Worm (Caenorhabditis elegans): ENCODE results near the gene C06B8.7.

DNA sequence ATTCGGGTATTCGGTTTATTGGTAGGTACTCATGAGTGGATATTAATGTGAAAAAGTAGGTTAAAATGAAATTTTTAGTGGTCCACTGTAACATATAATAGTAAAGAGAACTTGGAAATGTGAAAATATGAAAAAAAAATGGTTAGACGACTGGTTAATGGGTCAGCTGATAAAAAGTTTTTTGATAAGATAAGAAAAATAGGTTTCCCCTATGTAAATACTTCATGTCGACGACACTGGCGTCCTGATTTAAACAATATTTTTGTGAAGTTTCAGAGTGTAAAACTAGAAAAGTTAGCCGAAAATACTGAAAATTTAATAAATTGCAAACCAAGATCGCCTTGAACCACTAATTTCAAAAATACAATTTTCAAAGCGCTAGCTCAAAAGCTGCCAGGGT is 34.6 kb downstream of the C06B8.7 start, which contains the start of gene F21A3.11:
- TF ChIP-seq snpc-1.1 (tag; optimal IDR thresholded peaks at IDR 0.05; ENCODE audit: insufficient read depth) (no peak), bed-1 (GFP tag; IDR thresholded peaks at IDR 0.05) (no peak), tbx-9 (tag; optimal IDR thresholded peaks at IDR 0.05; ENCODE audit: borderline replicate concordance) (no peak), ama-1 (optimal IDR thresholded peaks at IDR 0.05) (no peak), ama-1 (GFP tag; optimal IDR thresholded peaks at IDR 0.05) (no peak)
